Fruit fly (Drosophila melanogaster): Measurements from ENCODE around the gene alpha-Est10.
A peak's percentile ranks its signal among the peaks of the same experiment; 100 is the strongest.

The alpha-Est10 gene

DNA sequence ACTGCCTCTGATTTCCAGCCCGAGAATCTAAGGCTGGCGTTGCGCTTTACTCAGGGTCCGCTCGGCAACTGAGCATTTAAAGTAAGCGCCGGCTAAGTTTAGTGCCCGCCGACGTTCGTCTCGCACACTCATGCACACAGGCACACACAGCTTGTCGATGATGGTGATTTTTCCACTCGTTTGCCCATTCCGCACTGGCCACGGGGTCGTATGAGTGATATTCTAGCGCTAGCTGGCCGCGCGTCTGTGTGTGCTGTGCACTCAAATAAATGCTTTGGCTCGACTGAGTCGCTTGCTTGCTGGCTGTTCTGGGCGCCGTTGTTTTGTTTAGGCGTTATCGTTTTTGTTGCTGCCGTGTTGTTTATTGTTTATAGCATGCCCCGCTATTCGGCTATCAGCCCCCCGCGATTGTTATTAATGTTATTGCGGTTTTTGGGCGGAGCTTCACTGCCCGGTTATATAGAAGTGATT is 22.0 kb upstream of the alpha-Est10 start, which contains the start of gene alpha-Est8 (continued):
- TF ChIP-seq mam (GFP tag; optimal IDR thresholded peaks at IDR 0.05) (no peak), amos (GFP tag; IDR thresholded peaks at IDR 0.05; ENCODE audit: partially characterized antibody) (peak; percentile 55; the same call in 1 of the 2 replicates), trem (tag; optimal IDR thresholded peaks at IDR 0.05) (no peak), MESR4 (GFP tag; optimal IDR thresholded peaks at IDR 0.05) (no peak), ATbp (GFP tag; optimal IDR thresholded peaks at IDR 0.05) (no peak), GATAe (GFP tag; conservative IDR thresholded peaks at IDR 0.05) (0 out of 2 replicates have a peak, but pooled peaks have one; percentile 16), Spps (tag; optimal IDR thresholded peaks at IDR 0.05) (no peak), Kr (GFP tag; optimal IDR thresholded peaks at IDR 0.05) (no peak), CG17612 (GFP tag; IDR thresholded peaks at IDR 0.05) (no peak), Drgx (GFP tag; IDR thresholded peaks at IDR 0.05) (no peak), CG11456 (GFP tag; IDR thresholded peaks at IDR 0.05) (0 out of 3 replicates have a peak, but pooled peaks have one; percentile 63), Atf6 (GFP tag; IDR thresholded peaks at IDR 0.05) (peak; percentile 57; the same call in 1 of the 2 replicates), chn (GFP tag; optimal IDR thresholded peaks at IDR 0.05) (no peak), ssp (GFP tag; IDR thresholded peaks at IDR 0.05) (no peak), CG13624 (GFP tag; optimal IDR thresholded peaks at IDR 0.05) (no peak), Fer2 (tag; optimal IDR thresholded peaks at IDR 0.05) (no peak), CG12744 (GFP tag; optimal IDR thresholded peaks at IDR 0.05) (no peak), CG33557 (GFP tag; optimal IDR thresholded peaks at IDR 0.05) (no peak), crc (GFP tag; optimal IDR thresholded peaks at IDR 0.05) (no peak), NC2β (GFP tag; optimal IDR thresholded peaks at IDR 0.05) (no peak), HHEX (GFP tag; optimal IDR thresholded peaks at IDR 0.05) (peak; percentile 21), onecut (GFP tag; IDR thresholded peaks at IDR 0.05) (no peak), CG12236 (GFP tag; optimal IDR thresholded peaks at IDR 0.05) (no peak), lbe (GFP tag; optimal IDR thresholded peaks at IDR 0.05) (no peak), CHES-1-like (GFP tag; optimal IDR thresholded peaks at IDR 0.05) (no peak), CG10462 (GFP tag; optimal IDR thresholded peaks at IDR 0.05) (no peak), CG1647 (GFP tag; optimal IDR thresholded peaks at IDR 0.05) (no peak), Hsf (GFP tag; optimal IDR thresholded peaks at IDR 0.05) (no peak), az2 (GFP tag; optimal IDR thresholded peaks at IDR 0.05) (no peak), CG7928 (GFP tag; optimal IDR thresholded peaks at IDR 0.05) (no peak), hkb (optimal IDR thresholded peaks at IDR 0.05) (no peak), hkb (GFP tag; IDR thresholded peaks at IDR 0.05) (no peak), CG6854 (GFP tag; optimal IDR thresholded peaks at IDR 0.05) (peak; percentile 2), CG6654 (GFP tag; optimal IDR thresholded peaks at IDR 0.05) (no peak), CG15696 (tag; optimal IDR thresholded peaks at IDR 0.05) (no peak), twi (tag; optimal IDR thresholded peaks at IDR 0.05) (no peak), Abd-B (GFP tag; optimal IDR thresholded peaks at IDR 0.05) (no peak), eve (GFP tag; optimal IDR thresholded peaks at IDR 0.05) (no peak), Vsx1 (GFP tag; optimal IDR thresholded peaks at IDR 0.05) (no peak), Dll (GFP tag; IDR thresholded peaks at IDR 0.05; ENCODE audit: partially characterized antibody) (no peak), slou (GFP tag; optimal IDR thresholded peaks at IDR 0.05) (no peak), CG12942 (GFP tag; optimal IDR thresholded peaks at IDR 0.05) (no peak), crol (GFP tag; IDR thresholded peaks at IDR 0.05) (0 out of 2 replicates have a peak, but pooled peaks have one; percentile 7), CG10147 (GFP tag; optimal IDR thresholded peaks at IDR 0.05) (no peak), chif (GFP tag; optimal IDR thresholded peaks at IDR 0.05) (no peak), CG2202 (tag; optimal IDR thresholded peaks at IDR 0.05) (no peak), CG7372 (GFP tag; IDR thresholded peaks at IDR 0.05) (peak; percentile 70), Poxn (GFP tag; IDR thresholded peaks at IDR 0.05) (no peak), Chrac-16 (GFP tag; optimal IDR thresholded peaks at IDR 0.05) (no peak), grau (tag; optimal IDR thresholded peaks at IDR 0.05) (peak; percentile 22), CG33213 (GFP tag; optimal IDR thresholded peaks at IDR 0.05) (no peak), HmgZ (tag; optimal IDR thresholded peaks at IDR 0.05) (peak; percentile 63)
